Worm (Caenorhabditis elegans): Measurements from ENCODE around the gene twk-34.
"Not testable (repeated sequence)": the region's sequence is repeated elsewhere in the genome, so short reads cannot be mapped to it uniquely, and the experiment has no call there.

The twk-34 gene

DNA sequence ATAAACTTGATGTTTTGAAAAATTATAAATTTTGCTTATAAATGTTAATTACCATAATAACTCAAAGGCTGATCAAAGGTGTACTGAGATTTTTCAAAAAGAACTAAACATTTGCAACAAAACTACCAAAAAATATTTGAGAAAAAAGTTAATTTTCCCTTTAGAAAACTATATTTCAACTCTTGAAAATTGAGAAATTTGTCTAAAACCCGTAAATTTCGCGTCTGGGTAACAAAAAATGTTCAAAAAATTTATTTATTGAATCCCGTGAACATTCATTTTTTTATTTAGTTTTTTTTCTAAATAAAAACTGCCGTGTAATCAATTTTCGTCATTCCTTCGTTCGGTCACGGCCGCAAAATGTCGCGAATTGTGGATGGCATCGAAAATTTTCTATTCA, 34.6 kb upstream of the twk-34 start, which contains the start of gene K06B4.15:
K06B4.15 (plus strand) TSS at position 301 of the 400 bp plus-strand sequence.
- TF ChIP-seq elt-3, lin-39, aly-2 (tag; optimal IDR thresholded peaks at IDR 0.05): not testable (repeated sequence)

DNA sequence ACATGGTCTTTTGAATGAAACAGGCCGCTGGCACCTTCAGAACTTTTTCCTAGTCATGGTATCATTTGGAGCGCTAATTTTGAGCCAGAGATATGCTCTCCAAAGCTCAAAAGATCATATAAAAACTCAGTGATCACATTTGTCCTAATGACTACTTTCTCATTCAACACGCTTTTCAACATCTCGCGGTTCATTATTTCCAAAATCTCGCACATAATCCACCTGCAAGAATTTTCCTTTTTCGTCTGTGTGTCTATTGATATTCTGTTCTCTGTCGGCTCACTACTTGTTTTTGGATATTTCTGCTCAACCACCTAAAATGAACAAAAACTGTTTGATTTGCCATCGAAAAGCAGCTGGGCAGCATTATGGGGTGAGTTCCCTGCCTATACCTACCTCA, 31.1 kb upstream of the twk-34 start, which contains the start of gene nhr-51:
nhr-51 (plus strand) TSS at position 301 of the 400 bp plus-strand sequence.
- no peak for TF ChIP-seq ceh-16 (tag; optimal IDR thresholded peaks at IDR 0.05)
- TF ChIP-seq eor-1 (tag; optimal IDR thresholded peaks at IDR 0.05) = no peak
- TF ChIP-seq nhr-43 (tag; optimal IDR thresholded peaks at IDR 0.05; ENCODE audit: poor library complexity, severe bottlenecking) = no peak
- TF ChIP-seq fos-1 (tag; optimal IDR thresholded peaks at IDR 0.05) = no peak
- TF ChIP-seq elt-3 (tag; optimal IDR thresholded peaks at IDR 0.05) = no peak
- no peak for TF ChIP-seq jun-1 (tag; optimal IDR thresholded peaks at IDR 0.05)
- TF ChIP-seq nhr-77 (tag; optimal IDR thresholded peaks at IDR 0.05) = no peak
- TF ChIP-seq nhr-25 (tag; optimal IDR thresholded peaks at IDR 0.05) = no peak
- TF ChIP-seq daf-12 (tag; optimal IDR thresholded peaks at IDR 0.05) = no peak
- no peak for TF ChIP-seq nhr-76 (tag; optimal IDR thresholded peaks at IDR 0.05)
- TF ChIP-seq ztf-4 (tag; optimal IDR thresholded peaks at IDR 0.05) = no peak
- TF ChIP-seq unc-39 (tag; optimal IDR thresholded peaks at IDR 0.05) = no peak
- no peak for TF ChIP-seq R02D3.7 (tag; optimal IDR thresholded peaks at IDR 0.05)
- no peak for TF ChIP-seq ztf-11 (tag; optimal IDR thresholded peaks at IDR 0.05)
- TF ChIP-seq sea-2 (GFP tag; optimal IDR thresholded peaks at IDR 0.05) = no peak
- TF ChIP-seq fkh-10 (GFP tag; optimal IDR thresholded peaks at IDR 0.05) = no peak
- TF ChIP-seq nhr-12 (tag; optimal IDR thresholded peaks at IDR 0.05) = no peak
- no peak for TF ChIP-seq mml-1 (tag; optimal IDR thresholded peaks at IDR 0.05)
- no peak for TF ChIP-seq nhr-11 (tag; optimal IDR thresholded peaks at IDR 0.05)
- TF ChIP-seq pha-4 (tag; optimal IDR thresholded peaks at IDR 0.05) = no peak

DNA sequence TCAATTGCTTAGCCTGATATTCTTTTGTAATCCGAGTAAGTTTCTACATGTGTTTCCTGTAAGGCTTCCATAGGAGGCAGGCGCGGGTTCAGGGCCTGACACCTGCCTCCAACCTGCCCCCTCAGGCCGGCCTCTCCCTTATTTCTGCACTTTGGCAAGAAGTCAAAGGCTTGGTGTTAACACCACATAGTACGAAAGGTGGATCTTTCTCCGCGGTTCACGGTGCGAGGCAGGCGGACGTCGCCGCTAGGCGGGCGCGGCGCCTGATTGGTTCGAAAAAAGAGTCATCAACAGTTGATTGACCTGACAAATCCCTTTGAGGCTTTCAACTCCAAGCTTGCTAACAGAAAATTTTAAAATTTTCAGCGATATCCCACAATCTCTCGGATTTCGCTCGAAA, 29.9 kb upstream of the twk-34 start:
- TF ChIP-seq unc-62 (GFP tag; optimal IDR thresholded peaks at IDR 0.05) (no peak), tbx-2 (tag; optimal IDR thresholded peaks at IDR 0.05) (no peak)

DNA sequence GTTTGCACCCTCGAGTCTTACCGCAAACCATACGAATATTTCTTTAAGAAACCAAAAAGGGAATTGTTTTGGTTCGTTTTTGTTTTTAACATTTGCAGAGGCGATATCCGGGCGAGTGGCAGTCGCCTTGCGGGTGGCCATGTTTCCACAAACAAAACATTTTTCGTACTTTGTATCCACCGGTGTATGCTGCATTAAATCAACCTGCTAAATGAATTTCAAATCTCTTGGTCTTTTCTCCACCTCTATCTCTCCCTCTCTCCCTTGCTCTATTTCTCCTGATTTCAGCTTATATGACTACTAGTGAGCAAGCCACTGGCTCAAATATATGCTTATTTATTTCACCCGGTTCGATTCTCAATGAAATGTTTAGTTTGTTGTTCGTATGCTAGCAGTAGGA, 27.5 kb upstream of the twk-34 start, which contains the start of gene nhr-52:
nhr-52 (plus strand) TSS at position 301 of the 400 bp plus-strand sequence.
- TF ChIP-seq ama-1 (optimal IDR thresholded peaks at IDR 0.05) = no peak

DNA sequence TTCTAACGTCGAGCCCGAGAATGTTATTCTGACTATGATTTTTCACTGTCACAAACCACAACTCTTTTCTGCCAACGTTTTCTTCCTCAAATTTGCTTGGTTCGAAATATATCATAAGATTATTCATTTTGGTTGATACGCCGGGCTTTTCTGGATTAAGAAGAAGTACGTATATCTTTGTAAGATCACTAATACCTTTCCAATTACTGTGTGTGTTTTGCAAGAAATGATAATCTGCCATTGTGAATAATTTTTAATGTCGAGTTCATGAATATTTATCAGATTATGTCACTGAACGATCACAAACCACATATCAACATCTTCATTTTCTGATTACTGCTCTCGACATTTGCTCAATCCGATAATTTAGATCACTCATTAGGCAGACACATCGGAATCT, 19.2 kb upstream of the twk-34 start, which contains the start of gene nhr-196:
nhr-196 (plus strand) TSS at position 118 of the 400 bp plus-strand sequence.
- TF ChIP-seq nhr-28 (tag; optimal IDR thresholded peaks at IDR 0.05) (no peak), pqm-1 (tag; optimal IDR thresholded peaks at IDR 0.05) (no peak), ztf-11 (tag; optimal IDR thresholded peaks at IDR 0.05) (no peak), nhr-237 (tag; optimal IDR thresholded peaks at IDR 0.05) (no peak), nhr-77 (tag; optimal IDR thresholded peaks at IDR 0.05) (no peak), egl-27 (tag; optimal IDR thresholded peaks at IDR 0.05) (no peak), nhr-12 (tag; optimal IDR thresholded peaks at IDR 0.05) (no peak)

DNA sequence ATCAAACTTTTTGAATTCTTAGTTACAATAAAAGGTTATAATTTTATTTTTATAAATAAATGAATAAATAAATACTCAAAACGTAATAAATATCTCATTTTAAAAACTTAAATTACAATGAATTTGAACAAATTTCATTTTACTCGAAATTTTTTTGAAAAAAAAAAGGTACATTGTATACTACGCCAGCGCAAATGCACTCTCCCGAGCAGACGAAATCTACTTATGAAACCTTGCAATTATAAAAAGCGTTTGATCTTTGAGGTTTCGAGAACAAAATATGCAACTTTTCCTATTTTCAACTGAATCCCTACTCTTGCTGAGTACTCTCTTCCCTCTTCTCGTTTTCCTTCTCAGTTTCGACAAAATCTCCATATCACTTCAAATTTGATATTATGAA, 17.1 kb upstream of the twk-34 start, which contains the start of gene nhr-197:
nhr-197 (plus strand) TSS at position 301 of the 400 bp plus-strand sequence.
- TF ChIP-seq skn-1 (tag; optimal IDR thresholded peaks at IDR 0.05) (no peak), mdl-1 (tag; optimal IDR thresholded peaks at IDR 0.05) (no peak), nhr-67 (tag; optimal IDR thresholded peaks at IDR 0.05) (no peak), fos-1 (tag; optimal IDR thresholded peaks at IDR 0.05) (no peak)

DNA sequence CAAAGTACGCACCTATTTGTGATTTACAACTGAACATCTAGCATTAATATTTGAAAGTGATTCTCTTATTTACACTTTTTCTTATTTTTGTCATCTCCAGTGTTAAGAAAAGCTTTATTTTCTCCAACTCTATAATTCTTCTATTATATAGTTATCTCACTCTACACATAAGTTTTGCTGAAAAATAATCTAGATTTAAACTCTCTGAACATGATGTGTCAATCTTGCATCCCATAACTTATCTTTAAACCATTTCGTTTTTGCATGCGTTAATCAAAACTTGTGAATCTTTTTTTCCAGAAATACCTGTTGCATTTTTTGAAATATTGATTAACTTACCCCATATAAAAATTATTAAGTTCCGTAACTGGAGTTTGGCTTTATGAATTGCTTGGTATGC, 14.8 kb upstream of the twk-34 start, which contains the start of gene nhr-268:
nhr-268 (plus strand) TSS at position 301 of the 400 bp plus-strand sequence.
- no peak for TF ChIP-seq ceh-16 (tag; optimal IDR thresholded peaks at IDR 0.05)

Data from whole organism, L3 larva.